Fruit fly (Drosophila melanogaster) Kc167 (cell line): ENCODE results near the gene CG32642.

Experiments used
- Myc ChIP-seq: fragments of >200 bp; optimal IDR thresholded peaks from 2 replicates; lab custom pipeline; 2017; ENCODE audit warnings: missing external identifiers
- Sin3A ChIP-seq: fragments of >200 bp; optimal IDR thresholded peaks from 2 replicates; lab custom pipeline; 2018; ENCODE audit warnings: missing external identifiers
- h ChIP-seq: fragments of >200 bp; optimal IDR thresholded peaks from 3 replicates; lab custom pipeline; 2018; ENCODE audit warnings: missing external identifiers
- insv ChIP-seq: fragments of >200 bp; optimal IDR thresholded peaks from 3 replicates; lab custom pipeline; 2018; ENCODE audit warnings: missing external identifiers
- psq ChIP-seq: fragments of >200 bp; optimal IDR thresholded peaks from 2 replicates; lab custom pipeline; 2017; ENCODE audit warnings: missing external identifiers
- ttk ChIP-seq: sonication (Bioruptor generic); optimal IDR thresholded peaks from 2 replicates; lab custom pipeline; 2017; ENCODE audit warnings: missing external identifiers

CG32642 gene

dm6 chrX:12958920-12959319 lies at the start of gene CG32642:
TSS of gene CG32642 (plus strand) at chrX:12959220.
- TF ChIP-seq Sin3A (lab: Kevin White, UChicago) (no peak), insv (no peak), psq (lab: Kevin White, UChicago) (no peak), Myc (lab: Kevin White, UChicago) (no peak), ttk (lab: Kevin White, UChicago) (no peak), h (lab: Kevin White, UChicago) (no peak)

dm6 chrX:12909577-12910426 lies 49.2 kb upstream of the CG32642 start, which contains the start of the genes Brms1 and CG4645:
TSS of gene Brms1 (minus strand) at chrX:12909622.
TSS of gene CG4645 (plus strand) at chrX:12909953.
- TF ChIP-seq ttk (lab: Kevin White, UChicago) (no peak), Sin3A (lab: Kevin White, UChicago) (no peak), h (lab: Kevin White, UChicago) (no peak), Myc (lab: Kevin White, UChicago) (no peak), psq (lab: Kevin White, UChicago) (no peak), insv (no peak)

dm6 chrX:12913729-12914128 lies 45.3 kb upstream of the CG32642 start:
- TF ChIP-seq h (lab: Kevin White, UChicago) (no peak), psq (lab: Kevin White, UChicago) (no peak), Myc (lab: Kevin White, UChicago) (no peak), insv (no peak), Sin3A (lab: Kevin White, UChicago) (no peak), ttk (lab: Kevin White, UChicago) (no peak)

dm6 chrX:12917177-12917576 lies 41.8 kb upstream of the CG32642 start, which contains the start of gene fne:
TSS of gene fne (plus strand) at chrX:12917477.
- no peak for TF ChIP-seq psq (lab: Kevin White, UChicago)
- TF ChIP-seq ttk (lab: Kevin White, UChicago), result no peak
- TF ChIP-seq h (lab: Kevin White, UChicago), result no peak
- no peak for TF ChIP-seq insv
- no peak for TF ChIP-seq Myc (lab: Kevin White, UChicago)
- no peak for TF ChIP-seq Sin3A (lab: Kevin White, UChicago)

- TF ChIP-seq Sin3A (lab: Kevin White, UChicago), result no peak
- TF ChIP-seq ttk (lab: Kevin White, UChicago), result no peak
- TF ChIP-seq Myc (lab: Kevin White, UChicago), result no peak
- TF ChIP-seq psq (lab: Kevin White, UChicago), result no peak
- no peak for TF ChIP-seq insv
- no peak for TF ChIP-seq h (lab: Kevin White, UChicago)
Observed at dm6 chrX:12919594-12919993, 39.4 kb upstream of the CG32642 start.

dm6 chrX:12922338-12922737 lies 36.7 kb upstream of the CG32642 start:
- TF ChIP-seq h (lab: Kevin White, UChicago) (no peak), Myc (lab: Kevin White, UChicago) (no peak), ttk (lab: Kevin White, UChicago) (no peak), insv (no peak)

dm6 chrX:12923258-12923901 lies 35.6 kb upstream of the CG32642 start:
- TF ChIP-seq insv (no peak), h (lab: Kevin White, UChicago) (no peak), Sin3A (lab: Kevin White, UChicago) (no peak), ttk (lab: Kevin White, UChicago) (no peak), Myc (lab: Kevin White, UChicago) (no peak), psq (lab: Kevin White, UChicago) (no peak)

dm6 chrX:12925426-12926256 lies 33.4 kb upstream of the CG32642 start:
- TF ChIP-seq ttk (lab: Kevin White, UChicago), result no peak
- no peak for TF ChIP-seq Myc (lab: Kevin White, UChicago)

dm6 chrX:12927612-12928011 lies 31.4 kb upstream of the CG32642 start:
- TF ChIP-seq h (lab: Kevin White, UChicago), result no peak
- TF ChIP-seq insv, result no peak

- no peak for TF ChIP-seq ttk (lab: Kevin White, UChicago)
- no peak for TF ChIP-seq Sin3A (lab: Kevin White, UChicago)
- TF ChIP-seq insv, result no peak
- TF ChIP-seq psq (lab: Kevin White, UChicago), result no peak
- TF ChIP-seq Myc (lab: Kevin White, UChicago), result no peak
- TF ChIP-seq h (lab: Kevin White, UChicago), result no peak
Observed at dm6 chrX:12929817-12930216, 29.2 kb upstream of the CG32642 start.

dm6 chrX:12937825-12938520 lies 21.0 kb upstream of the CG32642 start:
- no peak for TF ChIP-seq Sin3A (lab: Kevin White, UChicago)
- no peak for TF ChIP-seq Myc (lab: Kevin White, UChicago)
- no peak for TF ChIP-seq h (lab: Kevin White, UChicago)
- no peak for TF ChIP-seq ttk (lab: Kevin White, UChicago)
- TF ChIP-seq insv, result no peak
- TF ChIP-seq psq (lab: Kevin White, UChicago), result no peak
